Worm (Caenorhabditis elegans): ENCODE results near the gene W04E12.9.

The W04E12.9 gene

ce11 chrV:19805548-19805947 is 49.2 kb downstream of the W04E12.9 start (continued):
- TF ChIP-seq swsn-7 (tag; optimal IDR thresholded peaks at IDR 0.05) (no peak), hlh-4 (tag; optimal IDR thresholded peaks at IDR 0.05) (no peak), mdl-1 (tag; optimal IDR thresholded peaks at IDR 0.05) (no peak), unc-130 (tag; optimal IDR thresholded peaks at IDR 0.05) (no peak), jun-1 (tag; optimal IDR thresholded peaks at IDR 0.05) (no peak), blmp-1 (tag; optimal IDR thresholded peaks at IDR 0.05) (no peak), dpl-1 (GFP tag; optimal IDR thresholded peaks at IDR 0.05) (no peak), isw-1 (GFP tag; IDR thresholded peaks at IDR 0.05) (no peak), nhr-77 (tag; optimal IDR thresholded peaks at IDR 0.05) (no peak), ceh-82 (tag; optimal IDR thresholded peaks at IDR 0.05) (no peak), Y116A8C.19 (tag; optimal IDR thresholded peaks at IDR 0.05; ENCODE audit: borderline replicate concordance) (no peak), nhr-11 (tag; optimal IDR thresholded peaks at IDR 0.05) (no peak), fkh-4 (tag; optimal IDR thresholded peaks at IDR 0.05; ENCODE audit: borderline replicate concordance) (no peak), F16B12.6 (tag; optimal IDR thresholded peaks at IDR 0.05) (no peak), ztf-11 (tag; optimal IDR thresholded peaks at IDR 0.05) (no peak), aly-2 (tag; optimal IDR thresholded peaks at IDR 0.05) (no peak), nhr-28 (tag; optimal IDR thresholded peaks at IDR 0.05) (no peak)

All from whole organism, L1 larva.